Worm (Caenorhabditis elegans) whole organism, L1 larva: ENCODE results near the gene F23B2.7.

ENCODE experiments used
- C16A3.4 ChIP-seq: fragments of 150-350 bp; optimal IDR thresholded peaks from 2 replicates; lab custom pipeline; 2014; ENCODE audit warnings: missing biosample characterization, missing genetic modification characterization
- alr-1 ChIP-seq: fragments of 200-800 bp; sonication (Bioruptor generic); optimal IDR thresholded peaks from 2 replicates; lab custom pipeline; 2018; ENCODE audit warnings: borderline replicate concordance, mild to moderate bottlenecking, missing genetic modification characterization, missing compliant biosample characterization
- aly-2 ChIP-seq: fragments of 150-350 bp; optimal IDR thresholded peaks from 2 replicates; lab custom pipeline; 2014; ENCODE audit warnings: missing biosample characterization, missing genetic modification characterization
- ama-1 ChIP-seq: fragments of 150-350 bp; optimal IDR thresholded peaks from 2 replicates; lab custom pipeline; 2014
- ceh-63 ChIP-seq: fragments of 200-800 bp; sonication (Bioruptor generic); optimal IDR thresholded peaks from 2 replicates; lab custom pipeline; 2018; ENCODE audit warnings: mild to moderate bottlenecking, missing genetic modification characterization, missing compliant biosample characterization
- ceh-8 ChIP-seq: fragments of 200-800 bp; sonication (Bioruptor generic); optimal IDR thresholded peaks from 2 replicates; lab custom pipeline; 2018; ENCODE audit warnings: mild to moderate bottlenecking, missing genetic modification characterization, moderate library complexity, missing compliant biosample characterization
- ceh-82 ChIP-seq, 3 experiments: fragments of 150-350 bp in 1 of 3; sonication (generic microtip) in 2 of 3; optimal IDR thresholded peaks; 2 replicates each; lab custom pipeline; 2014 to 2017; ENCODE audit warnings: missing biosample characterization in 3 of 3, missing genetic modification characterization in 3 of 3
- efl-1 ChIP-seq, 4 experiments: fragments of 150-350 bp; optimal IDR thresholded peaks in 3 of 4; peaks in 1 of 4; 1 replicate in 1 of 4; 2 replicates in 3 of 4; lab custom pipeline; 2014; ENCODE audit warnings: missing biosample characterization in 2 of 4, missing genetic modification characterization in 2 of 4, missing genetic modification reagents in 2 of 4
- efl-3 ChIP-seq: fragments of 200-800 bp; sonication (Bioruptor generic); optimal IDR thresholded peaks from 2 replicates; lab custom pipeline; 2018; ENCODE audit warnings: mild to moderate bottlenecking, missing genetic modification characterization, missing compliant biosample characterization
- egl-13 ChIP-seq: sonication (generic microtip); optimal IDR thresholded peaks from 2 replicates; lab custom pipeline; 2016; ENCODE audit warnings: missing genotype, missing genetic modification reagents, missing genetic modification characterization, missing compliant biosample characterization
- elt-2 ChIP-seq: sonication (generic microtip); optimal IDR thresholded peaks from 2 replicates; lab custom pipeline; 2016; ENCODE audit warnings: missing genetic modification characterization, mild to moderate bottlenecking, inconsistent platforms, missing compliant biosample characterization, missing genetic modification reagents
- fkh-4 ChIP-seq: sonication (generic microtip); optimal IDR thresholded peaks from 2 replicates; lab custom pipeline; 2016; ENCODE audit warnings: missing compliant biosample characterization, missing genetic modification characterization, borderline replicate concordance
- fos-1 ChIP-seq: fragments of 150-350 bp; optimal IDR thresholded peaks from 2 replicates; lab custom pipeline; 2014; ENCODE audit warnings: missing biosample characterization, missing genetic modification characterization
- hlh-17 ChIP-seq: fragments of 200-800 bp; sonication (Bioruptor generic); optimal IDR thresholded peaks from 2 replicates; lab custom pipeline; 2018; ENCODE audit warnings: missing genetic modification characterization, mild to moderate bottlenecking, missing compliant biosample characterization, moderate library complexity, borderline replicate concordance
- hlh-4 ChIP-seq: sonication (generic microtip); optimal IDR thresholded peaks from 2 replicates; lab custom pipeline; 2016; ENCODE audit warnings: mild to moderate bottlenecking, missing genetic modification characterization, missing compliant biosample characterization
- hpl-2 ChIP-seq: fragments of 150-350 bp; optimal IDR thresholded peaks from 2 replicates; lab custom pipeline; 2014; ENCODE audit warnings: missing biosample characterization, missing genetic modification reagents, missing genetic modification characterization
- jun-1 ChIP-seq: fragments of 150-350 bp; optimal IDR thresholded peaks from 2 replicates; lab custom pipeline; 2014; ENCODE audit warnings: missing biosample characterization, missing genetic modification reagents, missing genetic modification characterization
- lin-13 ChIP-seq: fragments of 150-350 bp; optimal IDR thresholded peaks from 2 replicates; lab custom pipeline; 2014; ENCODE audit warnings: missing biosample characterization, missing genetic modification reagents, missing genetic modification characterization
- lin-14 ChIP-seq: fragments of 200-800 bp; sonication (Bioruptor generic); optimal IDR thresholded peaks from 2 replicates; lab custom pipeline; 2018; ENCODE audit warnings: mild to moderate bottlenecking, missing genetic modification characterization, moderate library complexity, missing compliant biosample characterization
- lin-15B ChIP-seq: fragments of 150-350 bp; sonication (generic microtip); optimal IDR thresholded peaks from 3 replicates; lab custom pipeline; 2014; ENCODE audit warnings: missing biosample characterization, missing genetic modification characterization
- lin-35 ChIP-seq, 2 experiments: fragments of 150-350 bp; optimal IDR thresholded peaks; 2 replicates each; lab custom pipeline; 2014; ENCODE audit warnings: missing biosample characterization in 2 of 2, missing genetic modification characterization in 2 of 2, missing genetic modification reagents in 2 of 2
- lir-3 ChIP-seq: sonication (generic microtip); optimal IDR thresholded peaks from 2 replicates; lab custom pipeline; 2016; ENCODE audit warnings: mild to moderate bottlenecking, missing genetic modification characterization, moderate library complexity, missing compliant biosample characterization; ENCODE audit not compliant: poor library complexity
- lsy-2 ChIP-seq, 2 experiments: fragments of 150-350 bp; optimal IDR thresholded peaks; 2 replicates each; lab custom pipeline; 2014; ENCODE audit warnings: missing biosample characterization in 2 of 2, missing genetic modification characterization in 2 of 2
- mab-9 ChIP-seq: fragments of 200-800 bp; sonication (Bioruptor generic); IDR thresholded peaks from 2 replicates; pipeline ENCODE4 v1.3.6; 2022; ENCODE audit warnings: missing genetic modification reagents, missing genetic modification characterization, missing compliant biosample characterization
- mef-2 ChIP-seq: fragments of 150-350 bp; optimal IDR thresholded peaks from 2 replicates; lab custom pipeline; 2014; ENCODE audit warnings: missing biosample characterization, missing genetic modification characterization
- nhr-11 ChIP-seq: fragments of 150-350 bp; optimal IDR thresholded peaks from 2 replicates; lab custom pipeline; 2014; ENCODE audit warnings: missing biosample characterization, missing genetic modification characterization
- nhr-12 ChIP-seq: sonication (generic microtip); optimal IDR thresholded peaks from 2 replicates; lab custom pipeline; 2017; ENCODE audit warnings: missing biosample characterization, missing genetic modification characterization
- nhr-19 ChIP-seq: fragments of 200-800 bp; sonication (Bioruptor generic); conservative IDR thresholded peaks from 2 replicates; pipeline ENCODE4 v1.3.6; 2022; ENCODE audit warnings: missing genetic modification characterization, missing compliant biosample characterization
- nhr-20 ChIP-seq: sonication (generic microtip); optimal IDR thresholded peaks from 2 replicates; lab custom pipeline; 2016; ENCODE audit warnings: mild to moderate bottlenecking, missing genetic modification characterization, missing compliant biosample characterization
- nhr-237 ChIP-seq: fragments of 150-350 bp; optimal IDR thresholded peaks from 2 replicates; lab custom pipeline; 2014; ENCODE audit warnings: missing biosample characterization, missing genetic modification characterization
- nhr-28 ChIP-seq: fragments of 150-350 bp; optimal IDR thresholded peaks from 2 replicates; lab custom pipeline; 2014; ENCODE audit warnings: missing biosample characterization, missing genetic modification characterization
- nhr-47 ChIP-seq: sonication (generic microtip); optimal IDR thresholded peaks from 2 replicates; lab custom pipeline; 2016; ENCODE audit warnings: mild to moderate bottlenecking, missing genetic modification characterization, moderate library complexity, missing compliant biosample characterization
- nhr-71 ChIP-seq: sonication (generic microtip); optimal IDR thresholded peaks from 2 replicates; lab custom pipeline; 2016; ENCODE audit warnings: mild to moderate bottlenecking, missing genetic modification characterization, moderate library complexity, missing compliant biosample characterization
- nhr-76 ChIP-seq: sonication (generic microtip); optimal IDR thresholded peaks from 2 replicates; lab custom pipeline; 2017; ENCODE audit warnings: missing biosample characterization, missing genetic modification characterization
- nhr-85 ChIP-seq: sonication (generic microtip); peaks from one replicate; lab custom pipeline; 2016; ENCODE audit warnings: missing genetic modification characterization, inconsistent platforms, missing compliant biosample characterization
- nhr-90 ChIP-seq: sonication (generic microtip); optimal IDR thresholded peaks from 2 replicates; lab custom pipeline; 2016; ENCODE audit warnings: mild to moderate bottlenecking, missing genetic modification characterization, missing compliant biosample characterization; ENCODE audit not compliant: poor library complexity
- pag-3 ChIP-seq: sonication (generic microtip); optimal IDR thresholded peaks from 2 replicates; lab custom pipeline; 2017; ENCODE audit warnings: missing genetic modification characterization, mild to moderate bottlenecking, missing compliant biosample characterization, antibody characterized with exemption, borderline replicate concordance; ENCODE audit not compliant: insufficient read depth
- pax-3 ChIP-seq: fragments of 200-800 bp; sonication (Bioruptor generic); optimal IDR thresholded peaks from 2 replicates; lab custom pipeline; 2018; ENCODE audit warnings: mild to moderate bottlenecking, missing genetic modification characterization, moderate library complexity, missing compliant biosample characterization
- rnt-1 ChIP-seq: sonication (generic microtip); optimal IDR thresholded peaks from 2 replicates; lab custom pipeline; 2016; ENCODE audit warnings: mild to moderate bottlenecking, missing genetic modification characterization, moderate library complexity, missing compliant biosample characterization
- skn-1 ChIP-seq: fragments of 150-350 bp; optimal IDR thresholded peaks from 2 replicates; lab custom pipeline; 2014; ENCODE audit warnings: missing biosample characterization, missing genetic modification characterization
- snu-23 ChIP-seq: sonication (generic microtip); optimal IDR thresholded peaks from 2 replicates; lab custom pipeline; 2016; ENCODE audit warnings: missing genetic modification characterization, missing compliant biosample characterization
- sox-4 ChIP-seq: sonication (generic microtip); optimal IDR thresholded peaks from 2 replicates; lab custom pipeline; 2016; ENCODE audit warnings: missing genetic modification characterization, missing compliant biosample characterization
- sup-37 ChIP-seq: fragments of 200-800 bp; sonication (Bioruptor generic); optimal IDR thresholded peaks from 2 replicates; lab custom pipeline; 2018; ENCODE audit warnings: mild to moderate bottlenecking, missing genetic modification characterization, missing compliant biosample characterization
- swsn-7 ChIP-seq: sonication (generic microtip); optimal IDR thresholded peaks from 2 replicates; lab custom pipeline; 2016; ENCODE audit warnings: missing genetic modification characterization, missing compliant biosample characterization
- tbx-2 ChIP-seq: sonication (generic microtip); optimal IDR thresholded peaks from 2 replicates; lab custom pipeline; 2016; ENCODE audit warnings: missing genetic modification characterization, missing compliant biosample characterization
- unc-30 ChIP-seq: sonication (generic microtip); optimal IDR thresholded peaks from 2 replicates; lab custom pipeline; 2017; ENCODE audit warnings: missing biosample characterization, missing genetic modification characterization
- unc-98 ChIP-seq: fragments of 200-800 bp; sonication (Bioruptor generic); IDR thresholded peaks from 2 replicates; pipeline ENCODE4 v1.3.6; 2022; ENCODE audit warnings: missing genetic modification characterization, missing compliant biosample characterization
- xbp-1 ChIP-seq: sonication (generic microtip); optimal IDR thresholded peaks from 2 replicates; lab custom pipeline; 2016; ENCODE audit warnings: missing genetic modification characterization, missing compliant biosample characterization
- zag-1 ChIP-seq: fragments of 150-350 bp; optimal IDR thresholded peaks from 2 replicates; lab custom pipeline; 2014; ENCODE audit warnings: missing biosample characterization, missing genetic modification characterization
- zip-4 ChIP-seq: fragments of 200-800 bp; sonication (Bioruptor generic); optimal IDR thresholded peaks from 2 replicates; lab custom pipeline; 2018; ENCODE audit warnings: mild to moderate bottlenecking, missing genetic modification characterization, moderate library complexity, missing compliant biosample characterization
- ztf-11 ChIP-seq, 2 experiments: sonication (generic microtip); optimal IDR thresholded peaks; 2 replicates each; lab custom pipeline; 2016 to 2017; ENCODE audit warnings: missing genetic modification characterization in 2 of 2, missing biosample characterization in 1 of 2, missing compliant biosample characterization in 1 of 2
- ztf-4 ChIP-seq: fragments of 150-350 bp; optimal IDR thresholded peaks from 2 replicates; lab custom pipeline; 2014; ENCODE audit warnings: missing biosample characterization, missing genetic modification characterization

F23B2.7 gene

ce11 chrIV:9198136-9198535 is 47.9 kb downstream of the F23B2.7 start:
- TF ChIP-seq lin-15B (no peak), C16A3.4 (tag; lab: Kevin White, UChicago) (peak; percentile 74), sup-37 (GFP tag; lab: Kevin White, UChicago) (no peak), ceh-63 (GFP tag; lab: Kevin White, UChicago) (no peak), alr-1 (tag; lab: Kevin White, UChicago) (no peak), xbp-1 (tag; lab: Kevin White, UChicago) (peak; percentile 30), nhr-85 (tag; lab: Kevin White, UChicago) (peak; percentile 97), aly-2 (no peak), ama-1 (lab: Kevin White, UChicago) (peak; percentile 17), nhr-47 (tag; lab: Kevin White, UChicago) (peak; percentile 55), skn-1 (peak; percentile 24), efl-1 (optimal IDR thresholded peaks at IDR 0.05; lab: Kevin White, UChicago) (peak; percentile 6 to 39), efl-1 (GFP tag; optimal IDR thresholded peaks at IDR 0.05 in 1 of 2; lab: Kevin White, UChicago) (peak in 1 of 2 experiments; percentile 92), swsn-7 (tag; lab: Kevin White, UChicago) (peak; percentile 34), jun-1 (no peak), pax-3 (tag; lab: Kevin White, UChicago) (no peak), fkh-4 (tag; lab: Kevin White, UChicago) (no peak), ztf-4 (tag; lab: Kevin White, UChicago) (peak; percentile 36), efl-3 (GFP tag; lab: Kevin White, UChicago) (no peak), hpl-2 (no peak), nhr-20 (tag; lab: Kevin White, UChicago) (peak; percentile 92), nhr-90 (tag; lab: Kevin White, UChicago) (peak; percentile 90), hlh-4 (tag; lab: Kevin White, UChicago) (no peak), sox-4 (no peak), lin-14 (GFP tag; lab: Kevin White, UChicago) (peak; percentile 85), mab-9 (GFP tag; lab: Robert Waterston, UW) (no peak), nhr-76 (tag; lab: Kevin White, UChicago) (no peak), ceh-8 (no peak), hlh-17 (GFP tag; lab: Kevin White, UChicago) (no peak), lsy-2 (tag; optimal IDR thresholded peaks at IDR 0.05; lab: Kevin White, UChicago) (peak; percentile 21 to 65), rnt-1 (tag; lab: Kevin White, UChicago) (no peak), ceh-82 (tag; optimal IDR thresholded peaks at IDR 0.05; lab: Kevin White, UChicago) (no peak), lin-13 (GFP tag; lab: Kevin White, UChicago) (peak; percentile 13), tbx-2 (peak; percentile 74), zag-1 (tag; lab: Kevin White, UChicago) (no peak), fos-1 (tag; lab: Kevin White, UChicago) (peak; percentile 60), unc-30 (tag; lab: Kevin White, UChicago) (no peak), nhr-12 (tag; lab: Kevin White, UChicago) (no peak), nhr-11 (tag; lab: Kevin White, UChicago) (no peak), zip-4 (GFP tag; lab: Kevin White, UChicago) (no peak), lir-3 (tag; lab: Kevin White, UChicago) (peak; percentile 7), nhr-71 (tag; lab: Kevin White, UChicago) (peak; percentile 90), egl-13 (tag; lab: Kevin White, UChicago) (no peak), nhr-28 (tag; lab: Kevin White, UChicago) (no peak), snu-23 (GFP tag; lab: Kevin White, UChicago) (peak; percentile 88), nhr-237 (tag; lab: Kevin White, UChicago) (no peak), mef-2 (tag; lab: Kevin White, UChicago) (no peak), elt-2 (tag; lab: Kevin White, UChicago) (peak; percentile 77), ztf-11 (tag; optimal IDR thresholded peaks at IDR 0.05; lab: Kevin White, UChicago) (no peak), lin-35 (GFP tag; optimal IDR thresholded peaks at IDR 0.05; lab: Kevin White, UChicago) (peak in 1 of 2 experiments; percentile 85), nhr-19 (GFP tag; lab: Robert Waterston, UW) (peak; percentile 84), pag-3 (no peak), unc-98 (no peak)
